Fruit fly (Drosophila melanogaster) S2 (cell line): ENCODE data around the gene CG42577.

Source experiments
- CG8478 ChIP-seq: fragments of >200 bp; optimal IDR thresholded peaks from 2 replicates; lab custom pipeline; 2018
- CTCF ChIP-seq, 2 experiments: fragments of >200 bp; optimal IDR thresholded peaks; 2 replicates each; lab custom pipeline; 2018

dm6 chrX:20237914-20238313 is 21.1 kb upstream of the CG42577 start:
- TF ChIP-seq CTCF (optimal IDR thresholded peaks at IDR 0.05; lab: Kevin White, UChicago) (no peak), CG8478 (lab: Kevin White, UChicago) (no peak)
